Fruit fly (Drosophila melanogaster): ENCODE data around the gene CG3308.

dm6 chr3R:21245846-21246245 lies 27.8 kb downstream of the CG3308 start:
- TF ChIP-seq CG11294 (GFP tag; IDR thresholded peaks at IDR 0.05) (no peak), Ets96B (tag; optimal IDR thresholded peaks at IDR 0.05) (no peak), dac (GFP tag; optimal IDR thresholded peaks at IDR 0.05) (no peak), CG11902 (GFP tag; optimal IDR thresholded peaks at IDR 0.05) (no peak), spab (GFP tag; optimal IDR thresholded peaks at IDR 0.05) (no peak)
